Fruit fly (Drosophila melanogaster): ENCODE measurements around the gene nes.

nes gene

dm6 chr3L:19261213-19261612, 734 bp upstream of the nes start, which contains the start of gene Bet1 (continued):
- no peak for TF ChIP-seq sens-2 (GFP tag; IDR thresholded peaks at IDR 0.05)
- peak; percentile 20; the same call in 1 of the 3 replicates for TF ChIP-seq dysf (GFP tag; IDR thresholded peaks at IDR 0.05)
- no peak for TF ChIP-seq fu2 (GFP tag; optimal IDR thresholded peaks at IDR 0.05)
- TF ChIP-seq pfk (GFP tag; optimal IDR thresholded peaks at IDR 0.05) = no peak
- no peak for TF ChIP-seq Fer3 (tag; optimal IDR thresholded peaks at IDR 0.05)
- TF ChIP-seq Myb (GFP tag; optimal IDR thresholded peaks at IDR 0.05) = no peak
- no peak for TF ChIP-seq CG14965 (GFP tag; optimal IDR thresholded peaks at IDR 0.05; ENCODE audit: borderline replicate concordance)
- no peak for TF ChIP-seq CG43689 (GFP tag; IDR thresholded peaks at IDR 0.05)
- TF ChIP-seq HLH54F (GFP tag; optimal IDR thresholded peaks at IDR 0.05) = no peak
- TF ChIP-seq pb (GFP tag; optimal IDR thresholded peaks at IDR 0.05) = no peak
- TF ChIP-seq CG31365 (tag; optimal IDR thresholded peaks at IDR 0.05) = no peak
- no peak for TF ChIP-seq slou (GFP tag; optimal IDR thresholded peaks at IDR 0.05)
- TF ChIP-seq CG8290 (GFP tag; optimal IDR thresholded peaks at IDR 0.05) = no peak
- TF ChIP-seq CG8290 (tag; optimal IDR thresholded peaks at IDR 0.05) = peak in 1 of 2 experiments; percentile 4
- TF ChIP-seq chm (GFP tag; IDR thresholded peaks at IDR 0.05) = no peak
- TF ChIP-seq gcm2 (GFP tag; optimal IDR thresholded peaks at IDR 0.05) = no peak
- no peak for TF ChIP-seq knrl (GFP tag; IDR thresholded peaks at IDR 0.05; ENCODE audit: partially characterized antibody)
- no peak for TF ChIP-seq inv (GFP tag; IDR thresholded peaks at IDR 0.05; ENCODE audit: partially characterized antibody)
- no peak for TF ChIP-seq bowl (GFP tag; IDR thresholded peaks at IDR 0.05)
- TF ChIP-seq CG8765 (GFP tag; IDR thresholded peaks at IDR 0.05) = no peak
- TF ChIP-seq CG4404 (GFP tag; IDR thresholded peaks at IDR 0.05) = peak; percentile 24; the same call in 1 of the 2 replicates
- no peak for TF ChIP-seq nmo (GFP tag; optimal IDR thresholded peaks at IDR 0.05)
- no peak for TF ChIP-seq CG32767 (GFP tag; IDR thresholded peaks at IDR 0.05)
- TF ChIP-seq otp (GFP tag; IDR thresholded peaks at IDR 0.05) = no peak
- no peak for TF ChIP-seq br (optimal IDR thresholded peaks at IDR 0.05)
- no peak for TF ChIP-seq CG3995 (GFP tag; optimal IDR thresholded peaks at IDR 0.05)
- TF ChIP-seq CG8478 (optimal IDR thresholded peaks at IDR 0.05) = no peak
- TF ChIP-seq z (GFP tag; IDR thresholded peaks at IDR 0.05) = no peak
- no peak for TF ChIP-seq CG13123 (GFP tag; optimal IDR thresholded peaks at IDR 0.05)
- TF ChIP-seq Ets65A (GFP tag) = no peak
- TF ChIP-seq CG7928 (GFP tag; optimal IDR thresholded peaks at IDR 0.05) = no peak
- no peak for TF ChIP-seq ken (GFP tag; IDR thresholded peaks at IDR 0.05)
- no peak for TF ChIP-seq CG16779 (GFP tag; IDR thresholded peaks at IDR 0.05)
- TF ChIP-seq Chrac-16 (GFP tag; optimal IDR thresholded peaks at IDR 0.05) = no peak
- TF ChIP-seq MBD-R2 (GFP tag; IDR thresholded peaks at IDR 0.05) = peak; percentile 55
- no peak for TF ChIP-seq Lhr (GFP tag; optimal IDR thresholded peaks at IDR 0.05)
- TF ChIP-seq Six4 (GFP tag; optimal IDR thresholded peaks at IDR 0.05) = no peak
- TF ChIP-seq Sry-β (GFP tag; optimal IDR thresholded peaks at IDR 0.05) = no peak
- no peak for TF ChIP-seq Meics (GFP tag; optimal IDR thresholded peaks at IDR 0.05)
- no peak for TF ChIP-seq CG18619 (GFP tag; optimal IDR thresholded peaks at IDR 0.05)
- TF ChIP-seq Lim3 (GFP tag; IDR thresholded peaks at IDR 0.05) = no peak
- no peak for TF ChIP-seq CG14441 (GFP tag; IDR thresholded peaks at IDR 0.05)
- no peak for TF ChIP-seq Gsc (GFP tag; IDR thresholded peaks at IDR 0.05)
- no peak for TF ChIP-seq cad (GFP tag; optimal IDR thresholded peaks at IDR 0.05)
- TF ChIP-seq Doc2 (GFP tag; IDR thresholded peaks at IDR 0.05) = no peak
- no peak for TF ChIP-seq HmgZ (tag; optimal IDR thresholded peaks at IDR 0.05)
- peak; percentile 33; the same call in 1 of the 2 replicates for TF ChIP-seq Xrp1 (GFP tag; IDR thresholded peaks at IDR 0.05)
- TF ChIP-seq CG18011 (GFP tag; optimal IDR thresholded peaks at IDR 0.05) = no peak
- no peak for TF ChIP-seq CG3163 (GFP tag; optimal IDR thresholded peaks at IDR 0.05)
- peak; percentile 58 for TF ChIP-seq Rfx (GFP tag; IDR thresholded peaks at IDR 0.05)
- no peak for TF ChIP-seq ara (GFP tag; IDR thresholded peaks at IDR 0.05)
- TF ChIP-seq CrebB (tag; optimal IDR thresholded peaks at IDR 0.05) = no peak
- no peak for TF ChIP-seq CG11560 (tag; IDR thresholded peaks at IDR 0.05)
- TF ChIP-seq Dref (GFP tag; IDR thresholded peaks at IDR 0.05) = no peak
- TF ChIP-seq en (GFP tag; optimal IDR thresholded peaks at IDR 0.05) = no peak

Measured in whole organism, embryonic.